Fruit fly (Drosophila melanogaster): ENCODE measurements around the gene CG17233.

DNA sequence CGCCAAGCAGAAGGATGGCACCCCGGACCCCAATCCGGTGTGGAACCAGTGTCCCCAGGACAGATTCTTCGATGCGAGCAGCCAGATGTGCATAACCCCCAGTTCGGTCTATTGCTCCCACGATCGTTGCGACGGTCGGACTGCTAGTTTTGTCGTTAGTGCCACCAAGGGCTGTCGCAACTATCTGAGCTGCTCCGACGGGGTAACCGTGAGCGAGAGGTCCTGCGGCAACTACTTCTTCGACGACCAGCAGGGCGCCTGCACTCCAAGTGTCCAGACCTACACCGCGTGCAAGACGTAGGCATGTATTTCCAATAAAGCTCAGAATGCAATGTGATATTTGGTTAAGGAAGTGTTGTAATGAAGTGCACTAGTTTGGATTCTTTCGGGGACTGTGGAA, 19.1 kb downstream of the CG17233 start:
- no peak for TF ChIP-seq br (GFP tag; optimal IDR thresholded peaks at IDR 0.05)
- no peak for TF ChIP-seq fru (GFP tag; optimal IDR thresholded peaks at IDR 0.05)
- no peak for TF ChIP-seq sv (GFP tag; optimal IDR thresholded peaks at IDR 0.05)
- no peak for TF ChIP-seq pan (optimal IDR thresholded peaks at IDR 0.05)
